Fruit fly (Drosophila melanogaster): ENCODE data around the gene thoc7.

- TF ChIP-seq lola (GFP tag; optimal IDR thresholded peaks at IDR 0.05) (no peak), fru (GFP tag; optimal IDR thresholded peaks at IDR 0.05) (no peak)
Observed at dm6 chr3L:246644-247199, 34.2 kb upstream of the thoc7 start.

Measured in whole organism, wandering third instar larva.